Fruit fly (Drosophila melanogaster) whole organism, embryonic: Measurements from ENCODE around the gene ND-30.

ENCODE experiments used
- Abd-B ChIP-seq: fragments of 200-800 bp; sonication (Bioruptor generic); optimal IDR thresholded peaks from 2 replicates; lab custom pipeline; 2018; ENCODE audit warnings: missing biosample characterization, mild to moderate bottlenecking, missing genetic modification characterization, moderate library complexity
- BtbVII ChIP-seq: fragments of 200-800 bp; sonication (Bioruptor generic); optimal IDR thresholded peaks from 3 replicates; lab custom pipeline; 2017; ENCODE audit warnings: missing biosample characterization, mild to moderate bottlenecking, missing genetic modification characterization
- CG14050 ChIP-seq: fragments of 200-800 bp; sonication (Bioruptor generic); IDR thresholded peaks from 3 replicates; pipeline ENCODE4 v1.3.6; 2022; ENCODE audit warnings: missing biosample characterization, missing genetic modification characterization
- CG15479 ChIP-seq: fragments of 200-800 bp; sonication (Bioruptor generic); optimal IDR thresholded peaks from 3 replicates; lab custom pipeline; 2019; ENCODE audit warnings: missing biosample characterization, mild to moderate bottlenecking, missing genetic modification characterization, moderate library complexity
- CG17612 ChIP-seq: fragments of 200-800 bp; sonication (Bioruptor generic); IDR thresholded peaks from 2 replicates; pipeline ENCODE4 v1.3.6; 2022; ENCODE audit warnings: missing biosample characterization, missing genetic modification characterization
- CG30020 ChIP-seq: fragments of 200-800 bp; optimal IDR thresholded peaks from 2 replicates; lab custom pipeline; 2019; ENCODE audit warnings: missing biosample characterization, mild to moderate bottlenecking, missing genetic modification characterization, moderate library complexity
- CG30431 ChIP-seq: fragments of 200-800 bp; sonication (Bioruptor generic); optimal IDR thresholded peaks from 2 replicates; lab custom pipeline; 2017; ENCODE audit warnings: missing biosample characterization, missing genetic modification characterization
- CG3065 ChIP-seq: fragments of 200-800 bp; sonication (Bioruptor generic); optimal IDR thresholded peaks from 2 replicates; lab custom pipeline; 2016; ENCODE audit warnings: missing biosample characterization, missing genetic modification characterization
- CG31365 ChIP-seq: fragments of 200-800 bp; sonication (Bioruptor generic); optimal IDR thresholded peaks from 2 replicates; lab custom pipeline; 2018; ENCODE audit warnings: missing biosample characterization, mild to moderate bottlenecking, missing genetic modification characterization
- CG34376 ChIP-seq: fragments of 200-800 bp; sonication (Bioruptor generic); optimal IDR thresholded peaks from 2 replicates; lab custom pipeline; 2018; ENCODE audit warnings: missing biosample characterization, mild to moderate bottlenecking, missing genetic modification characterization
- CG3838 ChIP-seq: fragments of 200-800 bp; sonication (Bioruptor generic); optimal IDR thresholded peaks from 3 replicates; lab custom pipeline; 2016; ENCODE audit warnings: missing biosample characterization, missing genetic modification characterization
- CG42726 ChIP-seq: fragments of 200-800 bp; sonication (Bioruptor generic); IDR thresholded peaks from 2 replicates; pipeline ENCODE4 v1.3.6; 2022; ENCODE audit warnings: missing biosample characterization, missing genetic modification characterization; ENCODE audit not compliant: partially characterized antibody
- CG4424 ChIP-seq: fragments of 200-800 bp; sonication (Bioruptor generic); optimal IDR thresholded peaks from 3 replicates; lab custom pipeline; 2016; ENCODE audit warnings: missing biosample characterization, missing genetic modification characterization
- CG6765 ChIP-seq: fragments of 200-800 bp; sonication (Bioruptor generic); optimal IDR thresholded peaks from 3 replicates; lab custom pipeline; 2017; ENCODE audit warnings: missing biosample characterization, mild to moderate bottlenecking, missing genetic modification characterization
- CG6854 ChIP-seq: fragments of 200-800 bp; sonication (Bioruptor generic); optimal IDR thresholded peaks from 3 replicates; lab custom pipeline; 2017; ENCODE audit warnings: missing biosample characterization, mild to moderate bottlenecking, missing genetic modification characterization
- CG7786 ChIP-seq: fragments of 200-800 bp; sonication (Bioruptor generic); optimal IDR thresholded peaks from 2 replicates; lab custom pipeline; 2016; ENCODE audit warnings: missing biosample characterization, missing genetic modification characterization
- CG9215 ChIP-seq: fragments of 200-800 bp; sonication (Bioruptor generic); IDR thresholded peaks from 2 replicates; pipeline ENCODE4 v1.3.6; 2022; ENCODE audit warnings: missing biosample characterization, missing genetic modification characterization
- CG9727 ChIP-seq: fragments of 200-800 bp; sonication (Bioruptor generic); optimal IDR thresholded peaks from 3 replicates; lab custom pipeline; 2017; ENCODE audit warnings: missing biosample characterization, mild to moderate bottlenecking, missing genetic modification characterization
- Dfd ChIP-seq, 2 experiments: fragments of >200 bp; optimal IDR thresholded peaks; 2 replicates each; lab custom pipeline; 2017; ENCODE audit warnings: missing biosample characterization in 2 of 2, missing genetic modification characterization in 2 of 2
- Dip2 ChIP-seq: fragments of 200-800 bp; sonication (Bioruptor generic); IDR thresholded peaks from 2 replicates; pipeline ENCODE4 v1.3.6; 2022; ENCODE audit warnings: missing biosample characterization, missing genetic modification characterization
- E2f1 ChIP-seq: fragments of 200-800 bp; sonication (Bioruptor generic); IDR thresholded peaks from 2 replicates; pipeline ENCODE4 v1.3.6; 2022; ENCODE audit warnings: missing biosample characterization, missing genetic modification characterization
- Ets65A ChIP-seq: fragments of 200-800 bp; sonication (Bioruptor generic); peaks from one replicate; lab custom pipeline; 2016; ENCODE audit warnings: missing biosample characterization, missing genetic modification characterization
- Ets97D ChIP-seq: fragments of 200-800 bp; sonication (Bioruptor generic); optimal IDR thresholded peaks from 3 replicates; lab custom pipeline; 2016; ENCODE audit warnings: missing biosample characterization, missing genetic modification characterization
- HHEX ChIP-seq: fragments of 200-800 bp; sonication (Bioruptor generic); optimal IDR thresholded peaks from 3 replicates; lab custom pipeline; 2017; ENCODE audit warnings: missing biosample characterization, mild to moderate bottlenecking, missing genetic modification characterization, missing genetic modification reagents
- Hmx ChIP-seq: fragments of 200-800 bp; sonication (Bioruptor generic); optimal IDR thresholded peaks from 2 replicates; lab custom pipeline; 2016; ENCODE audit warnings: missing biosample characterization, missing genetic modification characterization
- Hr39 ChIP-seq: fragments of >200 bp; optimal IDR thresholded peaks from 2 replicates; lab custom pipeline; 2017
- Hr51 ChIP-seq, 2 experiments: fragments of 200-800 bp; sonication (Bioruptor generic); optimal IDR thresholded peaks; 2 replicates in 1 of 2; 3 replicates in 1 of 2; lab custom pipeline; 2016 to 2018; ENCODE audit warnings: missing biosample characterization in 2 of 2, missing genetic modification characterization in 2 of 2, mild to moderate bottlenecking in 1 of 2, moderate library complexity in 1 of 2
- MESR4 ChIP-seq: fragments of 200-800 bp; sonication (Bioruptor generic); optimal IDR thresholded peaks from 2 replicates; lab custom pipeline; 2018; ENCODE audit warnings: missing biosample characterization, mild to moderate bottlenecking, missing genetic modification characterization, moderate library complexity
- Rfx ChIP-seq: fragments of 200-800 bp; sonication (Bioruptor generic); IDR thresholded peaks from 2 replicates; pipeline ENCODE4 v1.3.6; 2022; ENCODE audit warnings: missing biosample characterization, missing genetic modification characterization
- Sin3A ChIP-seq: fragments of >200 bp; optimal IDR thresholded peaks from 2 replicates; lab custom pipeline; 2018
- Trl ChIP-seq, 3 experiments: fragments of >200 bp in 2 of 3; fragments of 200-800 bp in 1 of 3; sonication (Bioruptor generic) in 1 of 3; optimal IDR thresholded peaks; 2 replicates in 1 of 3; 3 replicates in 2 of 3; lab custom pipeline; 2016 to 2017; ENCODE audit warnings: missing biosample characterization in 1 of 3, missing genetic modification characterization in 1 of 3
- cg ChIP-seq: fragments of 200-800 bp; sonication (Bioruptor generic); optimal IDR thresholded peaks from 3 replicates; lab custom pipeline; 2019; ENCODE audit warnings: missing biosample characterization, mild to moderate bottlenecking, missing genetic modification characterization, moderate library complexity
- crol ChIP-seq: fragments of 200-800 bp; sonication (Bioruptor generic); IDR thresholded peaks from 2 replicates; pipeline ENCODE4 v1.3.6; 2022; ENCODE audit warnings: missing biosample characterization, missing genetic modification characterization
- dysf ChIP-seq: fragments of 200-800 bp; sonication (Bioruptor generic); IDR thresholded peaks from 3 replicates; pipeline ENCODE4 v1.3.6; 2022; ENCODE audit warnings: missing biosample characterization, missing genetic modification characterization
- eve ChIP-seq, 2 experiments: fragments of >200 bp; optimal IDR thresholded peaks; 2 replicates each; lab custom pipeline; 2017; ENCODE audit warnings: missing biosample characterization in 2 of 2, missing genetic modification characterization in 2 of 2
- fru ChIP-seq: fragments of >200 bp; optimal IDR thresholded peaks from 2 replicates; lab custom pipeline; 2017
- ftz-f1 ChIP-seq: fragments of 200-800 bp; sonication (Bioruptor generic); optimal IDR thresholded peaks from 2 replicates; lab custom pipeline; 2016; ENCODE audit warnings: missing biosample characterization, missing genetic modification characterization
- kah ChIP-seq: fragments of 200-800 bp; sonication (Bioruptor generic); optimal IDR thresholded peaks from 2 replicates; lab custom pipeline; 2018; ENCODE audit warnings: missing biosample characterization, mild to moderate bottlenecking, missing genetic modification characterization
- lola ChIP-seq, 3 experiments: fragments of >200 bp in 2 of 3; fragments of 200-800 bp in 1 of 3; sonication (Bioruptor generic) in 1 of 3; optimal IDR thresholded peaks; 2 replicates each; lab custom pipeline; 2017 to 2019; ENCODE audit warnings: missing biosample characterization in 3 of 3, missing genetic modification characterization in 3 of 3, mild to moderate bottlenecking in 1 of 3, moderate library complexity in 1 of 3
- mld ChIP-seq: fragments of 200-800 bp; sonication (Bioruptor generic); IDR thresholded peaks from 3 replicates; pipeline ENCODE4 v1.3.6; 2022; ENCODE audit warnings: missing biosample characterization, missing genetic modification characterization; ENCODE audit not compliant: partially characterized antibody
- onecut ChIP-seq: fragments of 200-800 bp; sonication (Bioruptor generic); IDR thresholded peaks from 2 replicates; pipeline ENCODE4 v1.3.6; 2022; ENCODE audit warnings: missing biosample characterization, missing genetic modification characterization
- pan ChIP-seq, 4 experiments: fragments of >200 bp in 3 of 4; fragments of 200-800 bp in 1 of 4; sonication (Bioruptor generic) in 1 of 4; optimal IDR thresholded peaks in 3 of 4; IDR thresholded peaks in 1 of 4; 2 replicates each; pipeline versions ENCODE4 v1.3.6 to Lab custom; 2017 to 2022; ENCODE audit warnings: missing biosample characterization in 2 of 4, missing genetic modification characterization in 2 of 4, mixed read lengths in 1 of 4
- rib ChIP-seq: fragments of 200-800 bp; sonication (Bioruptor generic); IDR thresholded peaks from 2 replicates; pipeline ENCODE4 v1.3.6; 2022; ENCODE audit warnings: missing biosample characterization, missing genetic modification characterization
- sima ChIP-seq: fragments of 200-800 bp; sonication (Bioruptor generic); optimal IDR thresholded peaks from 2 replicates; lab custom pipeline; 2016; ENCODE audit warnings: missing biosample characterization, missing genetic modification characterization
- slou ChIP-seq: fragments of 200-800 bp; sonication (Bioruptor generic); optimal IDR thresholded peaks from 3 replicates; lab custom pipeline; 2016; ENCODE audit warnings: missing biosample characterization, missing genetic modification characterization
- sr ChIP-seq: fragments of 200-800 bp; sonication (Bioruptor generic); IDR thresholded peaks from 3 replicates; pipeline ENCODE4 v1.3.6; 2022; ENCODE audit warnings: missing biosample characterization, missing genetic modification characterization
- tio ChIP-seq: fragments of 200-800 bp; sonication (Bioruptor generic); optimal IDR thresholded peaks from 2 replicates; lab custom pipeline; 2017; ENCODE audit warnings: missing biosample characterization, missing genetic modification characterization, inconsistent platforms
- twi ChIP-seq: fragments of 200-800 bp; optimal IDR thresholded peaks from 2 replicates; lab custom pipeline; 2019; ENCODE audit warnings: missing biosample characterization, mild to moderate bottlenecking, missing genetic modification characterization, moderate library complexity
- z ChIP-seq: fragments of 200-800 bp; sonication (Bioruptor generic); IDR thresholded peaks from 3 replicates; pipeline ENCODE4 v1.3.6; 2022; ENCODE audit warnings: missing biosample characterization, missing genetic modification characterization

The ND-30 gene

dm6 chr3L:3166200-3166695 is 6.9 kb upstream of the ND-30 start, which contains the start of gene Asciz:
Asciz (minus strand) TSS chr3L:3166250.
- TF ChIP-seq Rfx (GFP tag; lab: Robert Waterston, UW) (peak; percentile 28; the same call in 1 of the 2 replicates), CG9215 (no peak), Ets97D (GFP tag; lab: Kevin White, UChicago) (no peak), CG15479 (GFP tag; lab: Kevin White, UChicago) (peak; percentile 4)

- 0 out of 3 replicates have a peak, but pooled peaks have one; percentile 29 for TF ChIP-seq sr
- no peak for TF ChIP-seq onecut
- TF ChIP-seq CG6765 (GFP tag; lab: Kevin White, UChicago), result no peak
- TF ChIP-seq ftz-f1 (GFP tag; lab: Kevin White, UChicago), result peak; percentile 52
- TF ChIP-seq twi (tag; lab: Kevin White, UChicago), result peak; percentile 56
- TF ChIP-seq Hr51 (GFP tag; optimal IDR thresholded peaks at IDR 0.05; lab: Kevin White, UChicago), result no peak
- 0 out of 2 replicates have a peak, but pooled peaks have one; percentile 9 for TF ChIP-seq rib
- no peak for TF ChIP-seq pan (optimal IDR thresholded peaks at IDR 0.05; lab: Kevin White, UChicago)
- no peak for TF ChIP-seq pan (GFP tag; optimal IDR thresholded peaks at IDR 0.05 in 1 of 2, IDR thresholded peaks at IDR 0.05 in 1 of 2)
- no peak for TF ChIP-seq eve (GFP tag; optimal IDR thresholded peaks at IDR 0.05; lab: Kevin White, UChicago)
- peak; percentile 54 for TF ChIP-seq cg (GFP tag; lab: Kevin White, UChicago)
- peak; percentile 66 for TF ChIP-seq crol
- peak; percentile 26 for TF ChIP-seq CG34376 (GFP tag; lab: Kevin White, UChicago)
- peak; percentile 61 for TF ChIP-seq kah (GFP tag; lab: Kevin White, UChicago)
- no peak for TF ChIP-seq dysf (GFP tag; lab: Robert Waterston, UW)
- TF ChIP-seq CG3065 (GFP tag; lab: Kevin White, UChicago), result peak; percentile 85
Measured at dm6 chr3L:3165399-3165798, 6.0 kb upstream of the ND-30 start.

DNA sequence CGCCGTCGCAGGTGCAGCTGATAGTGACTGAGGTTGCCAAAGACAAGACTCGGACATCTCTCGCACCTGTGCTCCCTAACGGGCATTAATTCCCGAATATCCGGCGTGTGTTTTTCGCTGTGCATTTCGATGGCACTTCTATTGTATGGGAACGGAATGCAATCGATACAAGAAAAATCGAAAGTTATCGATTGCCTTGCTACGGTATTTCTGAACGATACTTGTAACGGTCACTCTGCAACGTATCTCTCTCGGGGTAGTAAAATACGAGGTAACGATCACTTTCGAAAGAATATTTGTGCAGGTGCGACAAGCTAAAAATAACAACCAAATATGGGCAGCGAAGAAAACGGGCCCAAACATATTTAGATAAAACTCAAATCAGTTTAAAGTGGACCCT is 5.6 kb upstream of the ND-30 start, which contains the start of gene CG32280:
Gene CG32280 (plus strand): TSS at position 231 of the 400 bp plus-strand sequence.
- no peak for TF ChIP-seq Hr39
- TF ChIP-seq Dfd (GFP tag; optimal IDR thresholded peaks at IDR 0.05; lab: Kevin White, UChicago), result no peak
- no peak for TF ChIP-seq z
- TF ChIP-seq Trl (optimal IDR thresholded peaks at IDR 0.05; lab: Kevin White, UChicago), result no peak
- TF ChIP-seq Trl (GFP tag; optimal IDR thresholded peaks at IDR 0.05; lab: Kevin White, UChicago), result peak; percentile 15
- TF ChIP-seq Ets65A (GFP tag; lab: Kevin White, UChicago), result no peak
- TF ChIP-seq CG6854 (GFP tag; lab: Kevin White, UChicago), result no peak
- TF ChIP-seq CG31365 (tag; lab: Kevin White, UChicago), result no peak
- TF ChIP-seq MESR4 (GFP tag; lab: Kevin White, UChicago), result peak; percentile 84
- TF ChIP-seq Sin3A (lab: Kevin White, UChicago), result peak; percentile 41
- TF ChIP-seq sima, result no peak
- TF ChIP-seq mld (GFP tag; lab: Robert Waterston, UW), result peak; percentile 73; the same call in 1 of the 3 replicates
- peak; percentile 47 for TF ChIP-seq HHEX
- no peak for TF ChIP-seq lola (GFP tag; optimal IDR thresholded peaks at IDR 0.05; lab: Kevin White, UChicago)
- no peak for TF ChIP-seq fru (lab: Kevin White, UChicago)
- peak; percentile 31 for TF ChIP-seq CG30020 (tag; lab: Kevin White, UChicago)
- TF ChIP-seq slou (GFP tag; lab: Kevin White, UChicago), result no peak
- TF ChIP-seq CG3838 (GFP tag; lab: Kevin White, UChicago), result no peak
- no peak for TF ChIP-seq CG17612 (GFP tag; lab: Robert Waterston, UW)
- TF ChIP-seq CG42726 (GFP tag; lab: Robert Waterston, UW), result peak; percentile 76; the same call in 1 of the 2 replicates
- TF ChIP-seq CG4424, result peak; percentile 6
- no peak for TF ChIP-seq CG30431 (GFP tag; lab: Kevin White, UChicago)
- no peak for TF ChIP-seq CG14050 (GFP tag; lab: Robert Waterston, UW)
- no peak for TF ChIP-seq E2f1 (GFP tag; lab: Robert Waterston, UW)
- no peak for TF ChIP-seq BtbVII (GFP tag; lab: Kevin White, UChicago)
- no peak for TF ChIP-seq Dip2 (GFP tag; lab: Robert Waterston, UW)
- TF ChIP-seq Hmx (GFP tag; lab: Kevin White, UChicago), result no peak
- no peak for TF ChIP-seq CG9727 (GFP tag; lab: Kevin White, UChicago)
- TF ChIP-seq tio (GFP tag; lab: Kevin White, UChicago), result no peak
- TF ChIP-seq Abd-B, result no peak
- TF ChIP-seq CG7786 (GFP tag; lab: Kevin White, UChicago), result no peak
